Worm (Caenorhabditis elegans) whole organism, late embryonic: ENCODE measurements around the gene C25F9.12.

Experiments used
- ama-1 ChIP-seq: fragments of 150-350 bp; optimal IDR thresholded peaks from 2 replicates; lab custom pipeline; 2014
- ets-4 ChIP-seq: sonication (generic microtip); optimal IDR thresholded peaks from 2 replicates; lab custom pipeline; 2016; ENCODE audit warnings: missing genetic modification characterization, missing compliant biosample characterization
- gmeb-2 ChIP-seq: sonication (generic microtip); optimal IDR thresholded peaks from 2 replicates; lab custom pipeline; 2016; ENCODE audit warnings: missing genetic modification characterization, inconsistent platforms, missing compliant biosample characterization
- pqm-1 ChIP-seq: sonication (generic microtip); optimal IDR thresholded peaks from 2 replicates; lab custom pipeline; 2016; ENCODE audit warnings: missing genetic modification characterization, missing compliant biosample characterization
- sox-2 ChIP-seq: fragments of 200-800 bp; sonication (Bioruptor generic); IDR thresholded peaks from 2 replicates; pipeline ENCODE4 v1.3.6; 2022; ENCODE audit warnings: missing genetic modification reagents, missing genetic modification characterization, missing compliant biosample characterization
- unc-86 ChIP-seq: sonication (generic microtip); optimal IDR thresholded peaks from 2 replicates; lab custom pipeline; 2016; ENCODE audit warnings: missing genetic modification characterization, missing compliant biosample characterization

DNA sequence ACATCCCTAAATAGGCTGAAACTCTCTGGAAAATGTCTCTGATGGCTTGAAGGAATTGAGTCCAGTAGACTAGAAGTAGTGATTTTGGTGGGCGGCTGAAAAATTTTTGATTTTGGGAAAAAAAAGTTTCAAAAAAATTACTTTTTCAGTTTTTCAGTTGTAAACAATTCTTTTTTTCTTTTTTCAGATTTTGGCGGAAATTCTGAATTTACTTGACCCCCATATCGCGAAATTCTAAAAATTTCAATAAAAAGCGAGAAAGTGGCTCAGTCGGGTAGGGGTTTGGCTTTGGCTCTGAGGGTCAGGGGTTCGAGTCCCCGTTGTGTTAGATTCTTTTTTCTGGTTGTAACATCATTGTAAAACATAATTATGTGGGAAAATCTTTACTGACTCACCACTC lies 28.3 kb upstream of the C25F9.12 start, which contains the start of gene srw-85:
- TF ChIP-seq ets-4 (tag; lab: Kevin White, UChicago) (no peak), unc-86 (tag; lab: Kevin White, UChicago) (no peak), sox-2 (GFP tag; lab: Robert Waterston, UW) (no peak), ama-1 (lab: Kevin White, UChicago) (no peak), pqm-1 (no peak), gmeb-2 (tag; lab: Kevin White, UChicago) (no peak)
